Worm (Caenorhabditis elegans): ENCODE measurements around the gene C06E1.9.

Gene C06E1.9

DNA sequence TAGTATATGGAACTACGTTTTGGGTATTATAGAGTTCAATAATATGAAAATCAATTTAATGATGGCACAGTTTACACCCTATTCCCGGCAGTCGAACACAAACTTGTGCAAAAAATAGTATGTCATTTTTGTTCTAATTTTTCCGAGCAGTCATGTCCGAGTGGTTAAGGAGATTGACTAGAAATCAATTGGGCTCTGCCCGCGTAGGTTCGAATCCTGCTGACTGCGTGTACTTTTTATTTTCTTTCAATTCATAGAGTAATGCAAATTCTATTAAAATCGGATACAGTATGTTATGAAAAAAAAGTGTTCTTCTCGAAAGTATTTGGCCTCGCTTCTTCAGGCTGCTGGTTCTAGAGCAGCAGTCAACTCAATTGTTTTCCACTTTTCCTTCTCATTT, 36.4 kb upstream of the C06E1.9 start:
- TF ChIP-seq unc-39 (tag; optimal IDR thresholded peaks at IDR 0.05) (no peak), lin-32 (GFP tag; optimal IDR thresholded peaks at IDR 0.05) (no peak), ceh-83 (GFP tag; optimal IDR thresholded peaks at IDR 0.05) (no peak), nhr-2 (tag; optimal IDR thresholded peaks at IDR 0.05) (no peak), hlh-1 (tag; optimal IDR thresholded peaks at IDR 0.05) (no peak), blmp-1 (tag; optimal IDR thresholded peaks at IDR 0.05) (no peak), lin-13 (tag; optimal IDR thresholded peaks at IDR 0.05) (no peak), nhr-76 (tag; optimal IDR thresholded peaks at IDR 0.05) (no peak), lsy-2 (tag; optimal IDR thresholded peaks at IDR 0.05) (no peak), drap-1 (GFP tag; optimal IDR thresholded peaks at IDR 0.05) (no peak)

DNA sequence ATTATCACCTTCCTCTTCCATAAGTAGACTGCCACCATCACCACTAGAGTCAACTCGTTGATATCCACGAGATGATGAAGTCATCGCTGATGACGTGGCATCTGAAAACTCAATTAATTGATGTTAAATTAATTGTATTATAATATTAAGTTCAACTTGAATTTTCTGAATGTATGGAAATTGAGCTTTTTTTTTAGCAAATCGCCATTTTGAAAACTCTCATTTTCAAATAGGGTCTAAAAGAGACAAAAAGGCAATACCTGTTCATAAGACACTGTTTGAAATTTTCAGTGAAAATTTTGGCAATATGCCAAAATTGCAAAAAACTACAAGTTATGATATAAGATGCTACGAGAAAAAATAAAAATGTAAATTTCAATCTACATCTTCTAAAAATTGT, 34.1 kb upstream of the C06E1.9 start, which contains the start of gene twk-7:
Gene twk-7 (minus strand): TSS at position 101 of the 400 bp plus-strand sequence.
- no peak for TF ChIP-seq elt-3 (tag; optimal IDR thresholded peaks at IDR 0.05)
- no peak for TF ChIP-seq unc-39 (tag; optimal IDR thresholded peaks at IDR 0.05)
- TF ChIP-seq mep-1 (tag; optimal IDR thresholded peaks at IDR 0.05) = no peak
- TF ChIP-seq mab-5 (tag; optimal IDR thresholded peaks at IDR 0.05) = no peak
- TF ChIP-seq elt-1 (tag; optimal IDR thresholded peaks at IDR 0.05; ENCODE audit: borderline replicate concordance, insufficient read depth) = no peak
- TF ChIP-seq nhr-28 (tag; optimal IDR thresholded peaks at IDR 0.05) = no peak
- TF ChIP-seq snpc-4 (tag; optimal IDR thresholded peaks at IDR 0.05) = no peak
- TF ChIP-seq ham-2 (GFP tag; optimal IDR thresholded peaks at IDR 0.05) = no peak
- no peak for TF ChIP-seq nhr-76 (tag; optimal IDR thresholded peaks at IDR 0.05)
- no peak for TF ChIP-seq lin-13 (tag; optimal IDR thresholded peaks at IDR 0.05)
- no peak for TF ChIP-seq sptf-1 (tag; optimal IDR thresholded peaks at IDR 0.05)
- TF ChIP-seq M03D4.4 (tag; optimal IDR thresholded peaks at IDR 0.05) = no peak
- no peak for TF ChIP-seq ceh-39 (tag; optimal IDR thresholded peaks at IDR 0.05)
- no peak for TF ChIP-seq ces-1 (GFP tag; optimal IDR thresholded peaks at IDR 0.05)
- TF ChIP-seq lin-32 (GFP tag; optimal IDR thresholded peaks at IDR 0.05) = no peak
- TF ChIP-seq unc-120 (tag; optimal IDR thresholded peaks at IDR 0.05; ENCODE audit: poor library complexity, severe bottlenecking) = no peak
- TF ChIP-seq cnd-1 (tag; optimal IDR thresholded peaks at IDR 0.05) = no peak
- no peak for TF ChIP-seq ceh-43 (GFP tag; optimal IDR thresholded peaks at IDR 0.05)

DNA sequence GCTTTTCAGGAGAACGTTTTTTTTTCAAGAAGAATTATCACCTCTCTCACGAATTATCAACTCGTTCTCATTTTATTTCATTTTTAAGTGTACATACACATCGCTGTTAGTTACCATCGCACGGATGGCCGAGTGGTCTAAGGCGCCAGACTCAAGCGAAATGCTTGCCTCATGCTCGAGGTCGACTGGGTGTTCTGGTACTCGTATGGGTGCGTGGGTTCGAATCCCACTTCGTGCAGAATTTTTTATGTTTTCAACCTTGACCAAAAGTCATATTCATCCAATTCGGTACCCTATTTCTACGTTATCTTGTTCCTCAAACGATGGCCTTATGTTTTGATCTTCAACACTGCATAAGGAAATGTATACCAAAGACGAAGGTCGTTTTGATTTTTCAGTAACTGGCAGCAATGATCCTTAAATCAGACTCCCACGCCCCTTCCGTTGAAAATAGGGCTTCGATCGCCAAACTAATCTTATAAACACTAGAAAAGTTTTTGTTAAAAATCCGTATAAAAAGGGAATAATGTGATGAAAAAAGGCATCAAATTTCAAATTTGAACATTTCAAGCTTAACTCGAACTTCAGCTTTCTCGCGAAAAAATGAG, 29.7 kb upstream of the C06E1.9 start, which contains the start of gene fip-1:
Gene fip-1 (plus strand): TSS at position 558 of the 608 bp plus-strand sequence.
- TF ChIP-seq elt-1 (tag; optimal IDR thresholded peaks at IDR 0.05; ENCODE audit: borderline replicate concordance, insufficient read depth) (no peak), hlh-1 (tag; optimal IDR thresholded peaks at IDR 0.05) (no peak), ces-1 (GFP tag; optimal IDR thresholded peaks at IDR 0.05) (no peak), nhr-76 (tag; optimal IDR thresholded peaks at IDR 0.05) (no peak), sptf-1 (tag; optimal IDR thresholded peaks at IDR 0.05) (no peak), nhr-237 (tag; optimal IDR thresholded peaks at IDR 0.05) (no peak), drap-1 (GFP tag; optimal IDR thresholded peaks at IDR 0.05) (no peak), mls-2 (tag; optimal IDR thresholded peaks at IDR 0.05) (no peak), elt-3 (tag; optimal IDR thresholded peaks at IDR 0.05) (no peak)

DNA sequence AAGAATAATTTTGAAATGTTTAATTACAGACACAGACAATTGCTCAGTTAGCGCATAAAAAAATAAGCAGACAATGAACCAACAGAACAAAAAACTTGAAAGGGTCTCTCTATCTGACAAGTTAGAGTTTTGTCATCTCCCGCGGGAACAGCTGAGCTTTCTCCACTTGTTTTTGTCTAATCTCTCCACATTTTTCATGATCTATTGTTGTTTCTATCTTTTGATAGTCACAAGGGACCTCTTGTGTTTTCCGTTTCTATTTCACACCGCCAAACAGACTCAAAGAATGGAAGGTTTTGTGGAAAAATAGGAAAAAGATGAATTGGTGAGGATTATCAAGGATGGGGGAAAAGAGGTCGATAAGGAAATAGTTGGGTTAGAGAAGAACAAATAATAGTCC, 27.2 kb upstream of the C06E1.9 start:
- TF ChIP-seq lin-13 (tag; optimal IDR thresholded peaks at IDR 0.05) (no peak), hlh-1 (tag; optimal IDR thresholded peaks at IDR 0.05) (peak; percentile 63), sptf-1 (tag; optimal IDR thresholded peaks at IDR 0.05) (no peak)

DNA sequence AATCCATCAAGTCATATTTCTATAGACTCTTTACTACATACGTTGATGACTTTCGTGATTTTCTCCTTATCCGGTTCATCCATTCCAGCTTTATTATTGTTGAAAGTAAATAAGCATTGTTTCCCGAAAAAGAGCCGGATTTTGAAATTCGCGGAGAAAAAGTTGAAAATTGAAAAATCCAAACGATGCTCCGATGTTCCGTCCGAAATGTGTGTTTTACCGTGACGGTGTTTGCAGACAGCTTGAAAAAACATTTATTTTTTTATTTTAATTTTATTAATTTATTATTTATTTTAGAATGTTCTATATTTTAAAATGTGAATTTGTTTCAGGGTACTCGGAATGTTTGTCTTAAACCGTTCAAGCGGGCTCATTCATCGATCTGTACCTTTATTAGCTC, 21.2 kb upstream of the C06E1.9 start, which contains the start of gene dnj-10:
Gene dnj-10 (plus strand): TSS at position 333 of the 400 bp plus-strand sequence.
- TF ChIP-seq sptf-1 (tag; optimal IDR thresholded peaks at IDR 0.05) = no peak
- TF ChIP-seq elt-3 (tag; optimal IDR thresholded peaks at IDR 0.05) = no peak
- no peak for TF ChIP-seq cnd-1 (tag; optimal IDR thresholded peaks at IDR 0.05)
- TF ChIP-seq nhr-237 (tag; optimal IDR thresholded peaks at IDR 0.05) = peak; percentile 3
- TF ChIP-seq snpc-4 (tag; optimal IDR thresholded peaks at IDR 0.05) = no peak
- no peak for TF ChIP-seq mls-2 (tag; optimal IDR thresholded peaks at IDR 0.05)
- TF ChIP-seq ceh-43 (GFP tag; optimal IDR thresholded peaks at IDR 0.05) = no peak
- no peak for TF ChIP-seq hlh-1 (tag; optimal IDR thresholded peaks at IDR 0.05)
- TF ChIP-seq elt-1 (tag; optimal IDR thresholded peaks at IDR 0.05; ENCODE audit: borderline replicate concordance, insufficient read depth) = no peak
- no peak for TF ChIP-seq ceh-83 (GFP tag; optimal IDR thresholded peaks at IDR 0.05)
- peak; percentile 57 for TF ChIP-seq mep-1 (tag; optimal IDR thresholded peaks at IDR 0.05)
- no peak for TF ChIP-seq flh-1 (GFP tag; optimal IDR thresholded peaks at IDR 0.05)
- peak; percentile 82 for TF ChIP-seq ces-1 (GFP tag; optimal IDR thresholded peaks at IDR 0.05)
- peak; percentile 65 for TF ChIP-seq lsy-2 (tag; optimal IDR thresholded peaks at IDR 0.05)
- TF ChIP-seq blmp-1 (tag; optimal IDR thresholded peaks at IDR 0.05) = no peak
- TF ChIP-seq tbx-8 (GFP tag; optimal IDR thresholded peaks at IDR 0.05) = no peak
- peak; percentile 3 for TF ChIP-seq nhr-2 (tag; optimal IDR thresholded peaks at IDR 0.05)

Data from whole organism, mixed stage, embryonic.